Fruit fly (Drosophila melanogaster) whole organism, embryonic: ENCODE data around the gene LysRS.

Source experiments
- CG10366 ChIP-seq: fragments of 200-800 bp; sonication (Bioruptor generic); IDR thresholded peaks from 2 replicates; pipeline ENCODE4 v1.3.6; 2022; ENCODE audit warnings: missing biosample characterization, missing genetic modification characterization
- CG10462 ChIP-seq: fragments of 200-800 bp; sonication (Bioruptor generic); optimal IDR thresholded peaks from 2 replicates; lab custom pipeline; 2016; ENCODE audit warnings: missing biosample characterization, missing genetic modification characterization
- CG10979 ChIP-seq: fragments of 200-800 bp; sonication (Bioruptor generic); optimal IDR thresholded peaks from 2 replicates; lab custom pipeline; 2018; ENCODE audit warnings: missing biosample characterization, mild to moderate bottlenecking, missing genetic modification characterization, moderate library complexity
- CG11085 ChIP-seq: fragments of 200-800 bp; sonication (Bioruptor generic); IDR thresholded peaks from 2 replicates; pipeline ENCODE4 v1.3.6; 2022; ENCODE audit warnings: missing biosample characterization, missing genetic modification characterization
- CG11456 ChIP-seq: fragments of 200-800 bp; sonication (Bioruptor generic); IDR thresholded peaks from 3 replicates; pipeline ENCODE4 v1.3.6; 2022; ENCODE audit warnings: missing biosample characterization, missing genetic modification characterization
- CG13287 ChIP-seq: fragments of 200-800 bp; sonication (Bioruptor generic); IDR thresholded peaks from 2 replicates; pipeline ENCODE4 v1.3.6; 2022; ENCODE audit warnings: missing biosample characterization, missing genetic modification characterization; ENCODE audit not compliant: partially characterized antibody
- CG17328 ChIP-seq: fragments of 200-800 bp; sonication (Bioruptor generic); IDR thresholded peaks from 2 replicates; pipeline ENCODE4 v1.3.6; 2022; ENCODE audit warnings: missing biosample characterization, missing genetic modification characterization
- CG2116 ChIP-seq: fragments of 200-800 bp; sonication (Bioruptor generic); optimal IDR thresholded peaks from 3 replicates; lab custom pipeline; 2018; ENCODE audit warnings: missing biosample characterization, mild to moderate bottlenecking, missing genetic modification characterization
- CG2875 ChIP-seq: fragments of 200-800 bp; sonication (Bioruptor generic); optimal IDR thresholded peaks from 2 replicates; lab custom pipeline; 2017; ENCODE audit warnings: missing biosample characterization, mild to moderate bottlenecking, missing genetic modification characterization, missing genetic modification reagents
- CG2889 ChIP-seq: fragments of 200-800 bp; sonication (Bioruptor generic); IDR thresholded peaks from 3 replicates; pipeline ENCODE4 v1.3.6; 2022; ENCODE audit warnings: missing biosample characterization, missing genetic modification characterization
- CG30403 ChIP-seq: fragments of 200-800 bp; sonication (Bioruptor generic); optimal IDR thresholded peaks from 3 replicates; lab custom pipeline; 2016; ENCODE audit warnings: missing biosample characterization, missing genetic modification characterization
- CG3065 ChIP-seq: fragments of 200-800 bp; sonication (Bioruptor generic); optimal IDR thresholded peaks from 2 replicates; lab custom pipeline; 2016; ENCODE audit warnings: missing biosample characterization, missing genetic modification characterization
- CG31388 ChIP-seq: fragments of 200-800 bp; sonication (Bioruptor generic); optimal IDR thresholded peaks from 2 replicates; lab custom pipeline; 2016; ENCODE audit warnings: missing biosample characterization, missing genetic modification characterization
- CG33213 ChIP-seq: fragments of 200-800 bp; sonication (Bioruptor generic); optimal IDR thresholded peaks from 3 replicates; lab custom pipeline; 2016; ENCODE audit warnings: missing biosample characterization, missing genetic modification characterization
- CG42726 ChIP-seq: fragments of 200-800 bp; sonication (Bioruptor generic); IDR thresholded peaks from 2 replicates; pipeline ENCODE4 v1.3.6; 2022; ENCODE audit warnings: missing biosample characterization, missing genetic modification characterization; ENCODE audit not compliant: partially characterized antibody
- CG4404 ChIP-seq: fragments of 200-800 bp; sonication (Bioruptor generic); IDR thresholded peaks from 2 replicates; pipeline ENCODE4 v1.3.6; 2022; ENCODE audit warnings: missing biosample characterization, missing genetic modification characterization
- CG4617 ChIP-seq: fragments of 200-800 bp; sonication (Bioruptor generic); optimal IDR thresholded peaks from 3 replicates; lab custom pipeline; 2016; ENCODE audit warnings: missing biosample characterization, missing genetic modification characterization, borderline replicate concordance
- CG7357 ChIP-seq: fragments of 200-800 bp; sonication (Bioruptor generic); IDR thresholded peaks from 3 replicates; pipeline ENCODE4 v1.3.6; 2022; ENCODE audit warnings: missing biosample characterization, missing genetic modification characterization
- CG9876 ChIP-seq: fragments of 200-800 bp; sonication (Bioruptor generic); optimal IDR thresholded peaks from 2 replicates; lab custom pipeline; 2016; ENCODE audit warnings: missing biosample characterization, missing genetic modification characterization
- CrebB ChIP-seq: fragments of 200-800 bp; sonication (Bioruptor generic); optimal IDR thresholded peaks from 3 replicates; lab custom pipeline; 2018; ENCODE audit warnings: missing biosample characterization, mild to moderate bottlenecking, missing genetic modification characterization
- Dek ChIP-seq: fragments of 200-800 bp; sonication (Bioruptor generic); optimal IDR thresholded peaks from 3 replicates; lab custom pipeline; 2019; ENCODE audit warnings: missing biosample characterization, mild to moderate bottlenecking, missing genetic modification characterization, moderate library complexity
- Doc2 ChIP-seq: fragments of 200-800 bp; sonication (Bioruptor generic); IDR thresholded peaks from 2 replicates; pipeline ENCODE4 v1.3.6; 2022; ENCODE audit warnings: missing biosample characterization, missing genetic modification characterization
- E2f2 ChIP-seq: fragments of 200-800 bp; sonication (Bioruptor generic); IDR thresholded peaks from 2 replicates; pipeline ENCODE4 v1.3.6; 2022; ENCODE audit warnings: missing biosample characterization, missing genetic modification characterization
- Elba2 ChIP-seq: fragments of 200-800 bp; sonication (Bioruptor generic); optimal IDR thresholded peaks from 3 replicates; lab custom pipeline; 2016; ENCODE audit warnings: missing biosample characterization, missing genetic modification characterization
- Hand ChIP-seq: fragments of 200-800 bp; sonication (Bioruptor generic); optimal IDR thresholded peaks from 2 replicates; lab custom pipeline; 2017; ENCODE audit warnings: mild to moderate bottlenecking, missing biosample characterization, missing genetic modification reagents, missing genetic modification characterization
- HmgD ChIP-seq: fragments of 200-800 bp; sonication (Bioruptor generic); optimal IDR thresholded peaks from 3 replicates; lab custom pipeline; 2016; ENCODE audit warnings: missing biosample characterization, missing genetic modification characterization
- Hr3 ChIP-seq: fragments of 200-800 bp; sonication (Bioruptor generic); optimal IDR thresholded peaks from 3 replicates; lab custom pipeline; 2016; ENCODE audit warnings: missing biosample characterization, missing genetic modification characterization
- Hr51 ChIP-seq, 2 experiments: fragments of 200-800 bp; sonication (Bioruptor generic); optimal IDR thresholded peaks; 2 replicates in 1 of 2; 3 replicates in 1 of 2; lab custom pipeline; 2016 to 2018; ENCODE audit warnings: missing biosample characterization in 2 of 2, missing genetic modification characterization in 2 of 2, mild to moderate bottlenecking in 1 of 2, moderate library complexity in 1 of 2
- Mad ChIP-seq: fragments of 200-800 bp; sonication (Bioruptor generic); optimal IDR thresholded peaks from 2 replicates; lab custom pipeline; 2016; ENCODE audit warnings: missing biosample characterization, missing genetic modification characterization
- Max ChIP-seq: fragments of 200-800 bp; sonication (Bioruptor generic); optimal IDR thresholded peaks from 2 replicates; lab custom pipeline; 2016; ENCODE audit warnings: missing biosample characterization, mild to moderate bottlenecking, missing genetic modification characterization
- Oaz ChIP-seq: fragments of 200-800 bp; sonication (Bioruptor generic); IDR thresholded peaks from 2 replicates; pipeline ENCODE4 v1.3.6; 2022; ENCODE audit warnings: missing biosample characterization, missing genetic modification characterization
- Rx ChIP-seq: fragments of 200-800 bp; sonication (Bioruptor generic); IDR thresholded peaks from 2 replicates; pipeline ENCODE4 v1.3.6; 2022; ENCODE audit warnings: missing biosample characterization, missing genetic modification characterization
- Trl ChIP-seq, 3 experiments: fragments of >200 bp in 2 of 3; fragments of 200-800 bp in 1 of 3; sonication (Bioruptor generic) in 1 of 3; optimal IDR thresholded peaks; 2 replicates in 1 of 3; 3 replicates in 2 of 3; lab custom pipeline; 2016 to 2017; ENCODE audit warnings: missing biosample characterization in 1 of 3, missing genetic modification characterization in 1 of 3
- dimm ChIP-seq: fragments of 200-800 bp; sonication (Bioruptor generic); IDR thresholded peaks from 2 replicates; pipeline ENCODE4 v1.3.6; 2022; ENCODE audit warnings: missing biosample characterization, missing genetic modification characterization
- dysf ChIP-seq: fragments of 200-800 bp; sonication (Bioruptor generic); IDR thresholded peaks from 3 replicates; pipeline ENCODE4 v1.3.6; 2022; ENCODE audit warnings: missing biosample characterization, missing genetic modification characterization
- esg ChIP-seq: fragments of 200-800 bp; sonication (Bioruptor generic); conservative IDR thresholded peaks from 2 replicates; pipeline ENCODE4 v1.3.6; 2022; ENCODE audit warnings: missing biosample characterization, missing genetic modification characterization
- ewg ChIP-seq: fragments of 200-800 bp; sonication (Bioruptor generic); optimal IDR thresholded peaks from 3 replicates; lab custom pipeline; 2017; ENCODE audit warnings: mild to moderate bottlenecking, missing biosample characterization, missing genetic modification reagents, missing genetic modification characterization
- fd3F ChIP-seq: fragments of 200-800 bp; sonication (Bioruptor generic); optimal IDR thresholded peaks from 2 replicates; lab custom pipeline; 2018; ENCODE audit warnings: missing biosample characterization, mild to moderate bottlenecking, missing genetic modification characterization, moderate library complexity
- grau ChIP-seq: fragments of 200-800 bp; optimal IDR thresholded peaks from 3 replicates; lab custom pipeline; 2019; ENCODE audit warnings: missing biosample characterization, mild to moderate bottlenecking, missing genetic modification characterization, moderate library complexity
- her ChIP-seq: fragments of 200-800 bp; sonication (Bioruptor generic); optimal IDR thresholded peaks from 2 replicates; lab custom pipeline; 2016; ENCODE audit warnings: missing biosample characterization, missing genetic modification characterization
- lmd ChIP-seq: fragments of 200-800 bp; sonication (Bioruptor generic); IDR thresholded peaks from 2 replicates; pipeline ENCODE4 v1.3.6; 2022; ENCODE audit warnings: missing biosample characterization, missing genetic modification characterization
- nerfin-2 ChIP-seq: fragments of 200-800 bp; sonication (Bioruptor generic); IDR thresholded peaks from 2 replicates; pipeline ENCODE4 v1.3.6; 2022; ENCODE audit warnings: missing biosample characterization, missing genetic modification characterization; ENCODE audit not compliant: partially characterized antibody
- pan ChIP-seq, 4 experiments: fragments of >200 bp in 3 of 4; fragments of 200-800 bp in 1 of 4; sonication (Bioruptor generic) in 1 of 4; optimal IDR thresholded peaks in 3 of 4; IDR thresholded peaks in 1 of 4; 2 replicates each; pipeline versions ENCODE4 v1.3.6 to Lab custom; 2017 to 2022; ENCODE audit warnings: missing biosample characterization in 2 of 4, missing genetic modification characterization in 2 of 4, mixed read lengths in 1 of 4
- pb ChIP-seq: fragments of 200-800 bp; sonication (Bioruptor generic); optimal IDR thresholded peaks from 3 replicates; lab custom pipeline; 2016; ENCODE audit warnings: missing biosample characterization, missing genetic modification characterization
- scrt ChIP-seq: fragments of 200-800 bp; sonication (Bioruptor generic); optimal IDR thresholded peaks from 2 replicates; lab custom pipeline; 2018; ENCODE audit warnings: missing biosample characterization, mild to moderate bottlenecking, missing genetic modification characterization, moderate library complexity
- shn ChIP-seq: fragments of 200-800 bp; sonication (Bioruptor generic); optimal IDR thresholded peaks from 3 replicates; lab custom pipeline; 2016; ENCODE audit warnings: missing biosample characterization, missing genetic modification characterization
- sna ChIP-seq: fragments of 200-800 bp; sonication (Bioruptor generic); IDR thresholded peaks from 2 replicates; pipeline ENCODE4 v1.3.6; 2022; ENCODE audit warnings: missing biosample characterization, missing genetic modification characterization; ENCODE audit not compliant: partially characterized antibody
- so ChIP-seq: fragments of 200-800 bp; sonication (Bioruptor generic); IDR thresholded peaks from 3 replicates; pipeline ENCODE4 v1.3.6; 2022; ENCODE audit warnings: missing biosample characterization, missing genetic modification characterization
- wek ChIP-seq: fragments of 200-800 bp; sonication (Bioruptor generic); optimal IDR thresholded peaks from 3 replicates; lab custom pipeline; 2018; ENCODE audit warnings: missing biosample characterization, mild to moderate bottlenecking, missing genetic modification characterization, moderate library complexity

The LysRS gene

dm6 chrX:9579918-9580521, 28.7 kb downstream of the LysRS start, which contains the start of gene LPCAT (continued):
- peak; percentile 20 for TF ChIP-seq pb (GFP tag; lab: Kevin White, UChicago)
- peak; percentile 19 for TF ChIP-seq CG4617 (GFP tag; lab: Kevin White, UChicago)
- TF ChIP-seq CG10462 (GFP tag; lab: Kevin White, UChicago): peak; percentile 35
- no peak for TF ChIP-seq dimm
- peak; percentile 63 for TF ChIP-seq CG10979
- TF ChIP-seq HmgD: peak; percentile 79
- TF ChIP-seq Mad: peak; percentile 39
- TF ChIP-seq Oaz: peak; percentile 39; the same call in 1 of the 2 replicates
- peak; percentile 61 for TF ChIP-seq her (GFP tag; lab: Kevin White, UChicago)
- peak; percentile 85 for TF ChIP-seq CG11456 (GFP tag; lab: Robert Waterston, UW)
- peak; percentile 38 for TF ChIP-seq CG2116
- TF ChIP-seq CG17328 (GFP tag; lab: Robert Waterston, UW): peak; percentile 65
- TF ChIP-seq Doc2: no peak
- TF ChIP-seq lmd (GFP tag; lab: Robert Waterston, UW): peak; percentile 79
- TF ChIP-seq CG3065: no peak
- no peak for TF ChIP-seq wek
- TF ChIP-seq CG13287: peak; percentile 90
- TF ChIP-seq pan (optimal IDR thresholded peaks at IDR 0.05; lab: Kevin White, UChicago): no peak
- TF ChIP-seq pan (GFP tag; optimal IDR thresholded peaks at IDR 0.05 in 1 of 2, IDR thresholded peaks at IDR 0.05 in 1 of 2): peak in 1 of 2 experiments; percentile 69
- no peak for TF ChIP-seq CG2875
- peak; percentile 87 for TF ChIP-seq Max
- TF ChIP-seq dysf (GFP tag; lab: Robert Waterston, UW): peak; percentile 83
- TF ChIP-seq Elba2 (GFP tag; lab: Kevin White, UChicago): peak; percentile 2
- TF ChIP-seq CG30403 (GFP tag; lab: Kevin White, UChicago): peak; percentile 75
- no peak for TF ChIP-seq Trl (optimal IDR thresholded peaks at IDR 0.05; lab: Kevin White, UChicago)
- TF ChIP-seq Trl (GFP tag; optimal IDR thresholded peaks at IDR 0.05; lab: Kevin White, UChicago): peak; percentile 87
- TF ChIP-seq shn (GFP tag; lab: Kevin White, UChicago): peak; percentile 56
- peak; percentile 97 for TF ChIP-seq E2f2 (GFP tag; lab: Robert Waterston, UW)
- peak; percentile 47 for TF ChIP-seq CG31388
- TF ChIP-seq CG7357: peak; percentile 69; the same call in 2 of the 3 replicates
- TF ChIP-seq sna (GFP tag; lab: Robert Waterston, UW): peak; percentile 63; the same call in 1 of the 2 replicates
- TF ChIP-seq CG10366 (GFP tag; lab: Robert Waterston, UW): peak; percentile 76
- no peak for TF ChIP-seq Hand (GFP tag; lab: Kevin White, UChicago)
- peak; percentile 81 for TF ChIP-seq CG2889
- peak; percentile 43 for TF ChIP-seq scrt (GFP tag; lab: Kevin White, UChicago)
- peak; percentile 76 for TF ChIP-seq CG4404
- no peak; the same call in 2 of the 3 replicates for TF ChIP-seq so (GFP tag; lab: Robert Waterston, UW)
- peak; percentile 36 to 65 for TF ChIP-seq Hr51 (GFP tag; optimal IDR thresholded peaks at IDR 0.05; lab: Kevin White, UChicago)
- TF ChIP-seq esg (GFP tag; lab: Robert Waterston, UW): peak; percentile 71
- TF ChIP-seq Dek (tag; lab: Kevin White, UChicago): no peak
- peak; percentile 86 for TF ChIP-seq CG33213
- TF ChIP-seq CG42726 (GFP tag; lab: Robert Waterston, UW): peak; percentile 72
- TF ChIP-seq Rx (GFP tag; lab: Robert Waterston, UW): peak; percentile 74
- TF ChIP-seq grau: peak; percentile 28
- TF ChIP-seq CG9876 (GFP tag; lab: Kevin White, UChicago): peak; percentile 66
- peak; percentile 69 for TF ChIP-seq Hr3 (GFP tag; lab: Kevin White, UChicago)
- TF ChIP-seq nerfin-2 (GFP tag; lab: Robert Waterston, UW): peak; percentile 48
- no peak for TF ChIP-seq CrebB
- TF ChIP-seq fd3F (GFP tag; lab: Kevin White, UChicago): peak; percentile 23
- peak; percentile 2 for TF ChIP-seq ewg (GFP tag; lab: Kevin White, UChicago)
- TF ChIP-seq CG11085 (GFP tag; lab: Robert Waterston, UW): peak; percentile 74; the same call in 1 of the 2 replicates
